Fruit fly (Drosophila melanogaster) whole organism, adult: ENCODE measurements around the gene NimB4.

Source experiments
- CG11617 ChIP-seq: fragments of 200-800 bp; sonication (Bioruptor generic); optimal IDR thresholded peaks from 2 replicates; lab custom pipeline; 2017; ENCODE audit warnings: mild to moderate bottlenecking, missing biosample characterization, missing genetic modification reagents, missing genetic modification characterization
- CG14711 ChIP-seq: fragments of 200-800 bp; sonication (Bioruptor generic); optimal IDR thresholded peaks from 2 replicates; lab custom pipeline; 2018; ENCODE audit warnings: missing biosample characterization, mild to moderate bottlenecking, missing genetic modification characterization, moderate library complexity
- CG1620 ChIP-seq: fragments of 200-800 bp; sonication (Bioruptor generic); optimal IDR thresholded peaks from 2 replicates; lab custom pipeline; 2016; ENCODE audit warnings: missing biosample characterization, missing genetic modification characterization
- CG33017 ChIP-seq: fragments of 200-800 bp; sonication (Bioruptor generic); optimal IDR thresholded peaks from 2 replicates; lab custom pipeline; 2018; ENCODE audit warnings: missing biosample characterization, mild to moderate bottlenecking, missing genetic modification characterization, moderate library complexity
- CG5204 ChIP-seq: fragments of 200-800 bp; sonication (Bioruptor generic); optimal IDR thresholded peaks from 2 replicates; lab custom pipeline; 2016; ENCODE audit warnings: missing biosample characterization, missing genetic modification characterization
- CG7045 ChIP-seq: fragments of 200-800 bp; sonication (Bioruptor generic); optimal IDR thresholded peaks from 2 replicates; lab custom pipeline; 2017; ENCODE audit warnings: missing biosample characterization, mild to moderate bottlenecking, missing genetic modification characterization
- CG7101 ChIP-seq: fragments of 200-800 bp; sonication (Bioruptor generic); optimal IDR thresholded peaks from 2 replicates; lab custom pipeline; 2018; ENCODE audit warnings: missing biosample characterization, mild to moderate bottlenecking, missing genetic modification characterization, moderate library complexity
- Clk ChIP-seq: fragments of 200-800 bp; sonication (Bioruptor generic); optimal IDR thresholded peaks from 2 replicates; lab custom pipeline; 2017; ENCODE audit warnings: missing biosample characterization, missing genetic modification characterization
- Crg-1 ChIP-seq: fragments of 200-800 bp; sonication (Bioruptor generic); optimal IDR thresholded peaks from 2 replicates; lab custom pipeline; 2016; ENCODE audit warnings: missing biosample characterization, missing genetic modification characterization
- Hr96 ChIP-seq: fragments of 200-800 bp; sonication (Bioruptor generic); optimal IDR thresholded peaks from 2 replicates; lab custom pipeline; 2016; ENCODE audit warnings: missing biosample characterization, missing genetic modification characterization
- Mnt ChIP-seq: fragments of 200-800 bp; sonication (Bioruptor generic); optimal IDR thresholded peaks from 2 replicates; lab custom pipeline; 2016; ENCODE audit warnings: missing biosample characterization, mild to moderate bottlenecking, missing genetic modification characterization
- cic ChIP-seq: fragments of 200-800 bp; sonication (Bioruptor generic); optimal IDR thresholded peaks from 2 replicates; lab custom pipeline; 2017; ENCODE audit warnings: missing biosample characterization, mild to moderate bottlenecking, missing genetic modification characterization, moderate library complexity
- cnc ChIP-seq, 2 experiments: fragments of >200 bp; optimal IDR thresholded peaks; 2 replicates each; lab custom pipeline; 2017
- kay ChIP-seq: fragments of 200-800 bp; sonication (Bioruptor generic); peaks from one replicate; lab custom pipeline; 2016; ENCODE audit warnings: missing biosample characterization, missing genetic modification characterization, borderline replicate concordance
- ovo ChIP-seq: fragments of 200-800 bp; sonication (Bioruptor generic); optimal IDR thresholded peaks from 2 replicates; lab custom pipeline; 2016; ENCODE audit warnings: missing biosample characterization, missing genetic modification characterization
- pad ChIP-seq: fragments of 200-800 bp; sonication (Bioruptor generic); optimal IDR thresholded peaks from 3 replicates; lab custom pipeline; 2017; ENCODE audit warnings: missing biosample characterization, missing genetic modification characterization, mild to moderate bottlenecking, moderate library complexity, missing genetic modification reagents
- tj ChIP-seq: fragments of 200-800 bp; sonication (Bioruptor generic); optimal IDR thresholded peaks from 3 replicates; lab custom pipeline; 2017; ENCODE audit warnings: missing biosample characterization, mild to moderate bottlenecking, missing genetic modification characterization, moderate library complexity
- toe ChIP-seq: fragments of 200-800 bp; sonication (Bioruptor generic); optimal IDR thresholded peaks from 2 replicates; lab custom pipeline; 2016; ENCODE audit warnings: missing biosample characterization, missing genetic modification characterization

Gene NimB4

DNA sequence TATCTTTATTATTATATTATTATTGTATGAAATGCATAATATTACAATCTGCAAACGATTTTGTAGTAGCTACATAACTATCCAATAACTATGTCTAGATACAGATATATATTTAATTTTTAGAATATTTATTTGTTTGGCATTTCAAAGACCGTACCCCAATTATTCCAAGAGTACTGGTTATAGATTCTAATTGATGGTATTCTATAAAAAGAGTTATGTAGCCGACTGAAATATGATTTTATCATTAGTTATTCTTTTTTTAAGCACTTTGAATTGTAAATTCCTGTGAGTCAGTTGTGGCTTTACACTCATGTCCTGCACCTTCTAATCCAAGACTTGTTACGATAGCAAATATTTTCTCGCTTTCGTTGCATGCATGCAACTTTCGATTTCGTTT, 44.1 kb downstream of the NimB4 start:
- no peak for TF ChIP-seq cic (GFP tag; lab: Kevin White, UChicago)
- no peak for TF ChIP-seq cnc (optimal IDR thresholded peaks at IDR 0.05; lab: Kevin White, UChicago)
- no peak for TF ChIP-seq Crg-1 (GFP tag; lab: Kevin White, UChicago)
- TF ChIP-seq Mnt (GFP tag; lab: Kevin White, UChicago): no peak
- TF ChIP-seq CG33017 (tag; lab: Kevin White, UChicago): no peak
- TF ChIP-seq CG7045: no peak
- TF ChIP-seq pad (GFP tag; lab: Kevin White, UChicago): no peak
- no peak for TF ChIP-seq Clk
- no peak for TF ChIP-seq CG5204 (GFP tag; lab: Kevin White, UChicago)
- TF ChIP-seq tj (GFP tag; lab: Kevin White, UChicago): no peak
- TF ChIP-seq ovo: no peak
- TF ChIP-seq toe: no peak
- no peak for TF ChIP-seq Hr96 (GFP tag; lab: Kevin White, UChicago)
- TF ChIP-seq CG1620: no peak

- TF ChIP-seq CG11617 (GFP tag; lab: Kevin White, UChicago) (no peak), CG5204 (GFP tag; lab: Kevin White, UChicago) (no peak), CG1620 (no peak), CG7101 (no peak), Clk (no peak), CG14711 (tag; lab: Kevin White, UChicago) (no peak), toe (no peak), cnc (optimal IDR thresholded peaks at IDR 0.05; lab: Kevin White, UChicago) (no peak), kay (GFP tag; lab: Kevin White, UChicago) (no peak), ovo (no peak)
Observed at dm6 chr2L:13923984-13924383, 45.8 kb downstream of the NimB4 start.

DNA sequence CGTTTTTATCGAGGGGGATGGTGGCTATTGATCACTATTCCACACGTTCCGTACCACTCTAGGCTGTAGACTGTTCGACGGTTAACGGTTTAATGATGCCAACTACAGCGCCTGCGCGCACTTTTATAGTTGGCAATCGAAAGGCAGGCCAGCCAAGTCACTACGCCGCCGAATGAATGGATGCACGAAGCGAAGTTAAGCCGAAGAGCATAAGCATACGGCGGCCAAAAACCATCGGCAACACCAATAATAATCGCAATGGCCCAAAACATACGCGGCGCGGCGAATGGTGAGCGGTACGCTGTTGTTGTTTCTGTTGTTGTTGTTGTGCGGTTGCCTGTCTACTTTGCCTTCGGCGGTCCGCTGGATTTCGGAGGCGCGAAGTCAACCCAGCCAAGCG, 46.3 kb downstream of the NimB4 start, which contains the start of gene Vajk1:
Vajk1 (minus strand) TSS at position 101 of the 400 bp plus-strand sequence.
- TF ChIP-seq Clk (no peak), CG7045 (no peak)
